Fruit fly (Drosophila melanogaster): ENCODE data around the gene CG4849.

Gene CG4849

dm6 chr3R:27948421-27948906 is 14.8 kb upstream of the CG4849 start, which contains the start of gene Gp93 (continued):
- TF ChIP-seq sna (GFP tag; IDR thresholded peaks at IDR 0.05; ENCODE audit: partially characterized antibody): no peak
- peak; percentile 35 for TF ChIP-seq CG1603 (tag; optimal IDR thresholded peaks at IDR 0.05)
- TF ChIP-seq gce (GFP tag; IDR thresholded peaks at IDR 0.05): 0 out of 3 replicates have a peak, but pooled peaks have one; percentile 36
- peak; percentile 35 for TF ChIP-seq ERR (GFP tag; optimal IDR thresholded peaks at IDR 0.05)
- TF ChIP-seq caup (GFP tag; optimal IDR thresholded peaks at IDR 0.05; ENCODE audit: severe bottlenecking): no peak
- TF ChIP-seq onecut (GFP tag; IDR thresholded peaks at IDR 0.05): peak; percentile 15; the same call in 1 of the 2 replicates
- peak; percentile 46 for TF ChIP-seq CG9817 (tag; optimal IDR thresholded peaks at IDR 0.05)
- no peak for TF ChIP-seq yki (optimal IDR thresholded peaks at IDR 0.05)
- TF ChIP-seq chn (GFP tag; optimal IDR thresholded peaks at IDR 0.05): peak; percentile 2
- TF ChIP-seq unc-4 (GFP tag; IDR thresholded peaks at IDR 0.05; ENCODE audit: partially characterized antibody): no peak
- TF ChIP-seq nerfin-2 (GFP tag; IDR thresholded peaks at IDR 0.05; ENCODE audit: partially characterized antibody): no peak
- TF ChIP-seq fd3F (GFP tag; optimal IDR thresholded peaks at IDR 0.05): peak; percentile 42
- TF ChIP-seq mam (GFP tag; optimal IDR thresholded peaks at IDR 0.05): peak; percentile 54
- TF ChIP-seq Taf1 (GFP tag; IDR thresholded peaks at IDR 0.05): no peak
- TF ChIP-seq zen2 (GFP tag; IDR thresholded peaks at IDR 0.05; ENCODE audit: partially characterized antibody): no peak
- TF ChIP-seq kni (GFP tag; optimal IDR thresholded peaks at IDR 0.05): no peak
- TF ChIP-seq pros (GFP tag; optimal IDR thresholded peaks at IDR 0.05): no peak
- TF ChIP-seq CG11696 (GFP tag; IDR thresholded peaks at IDR 0.05): peak; percentile 100
- TF ChIP-seq her (GFP tag; optimal IDR thresholded peaks at IDR 0.05): peak; percentile 18
- no peak for TF ChIP-seq Sox100B (GFP tag; optimal IDR thresholded peaks at IDR 0.05)
- TF ChIP-seq NfI (GFP tag; optimal IDR thresholded peaks at IDR 0.05): peak; percentile 59
- TF ChIP-seq CG30020 (tag; optimal IDR thresholded peaks at IDR 0.05): peak; percentile 47
- no peak for TF ChIP-seq jing (GFP tag; optimal IDR thresholded peaks at IDR 0.05)
- no peak for TF ChIP-seq CG16813 (GFP tag; IDR thresholded peaks at IDR 0.05; ENCODE audit: partially characterized antibody)
- TF ChIP-seq CG8388 (GFP tag; optimal IDR thresholded peaks at IDR 0.05): peak; percentile 31
- no peak for TF ChIP-seq fu2 (GFP tag; optimal IDR thresholded peaks at IDR 0.05)
- no peak for TF ChIP-seq CG8359 (GFP tag; optimal IDR thresholded peaks at IDR 0.05; ENCODE audit: borderline replicate concordance)
- TF ChIP-seq sug (tag; optimal IDR thresholded peaks at IDR 0.05): peak; percentile 42
- TF ChIP-seq Ada2b (GFP tag; IDR thresholded peaks at IDR 0.05): no peak; the same call in 1 of the 2 replicates
- peak; percentile 12 for TF ChIP-seq slou (GFP tag; optimal IDR thresholded peaks at IDR 0.05)
- TF ChIP-seq Dref (GFP tag; IDR thresholded peaks at IDR 0.05): peak; percentile 19; the same call in 1 of the 2 replicates
- no peak for TF ChIP-seq vnd (GFP tag; IDR thresholded peaks at IDR 0.05; ENCODE audit: partially characterized antibody)
- TF ChIP-seq mld (GFP tag; IDR thresholded peaks at IDR 0.05; ENCODE audit: partially characterized antibody): no peak
- peak in 1 of 2 experiments; percentile 34 for TF ChIP-seq Pdp1 (GFP tag; optimal IDR thresholded peaks at IDR 0.05)
- TF ChIP-seq CG16815 (GFP tag; optimal IDR thresholded peaks at IDR 0.05): peak; percentile 30
- peak; percentile 57; the same call in 1 of the 2 replicates for TF ChIP-seq CG42726 (GFP tag; IDR thresholded peaks at IDR 0.05; ENCODE audit: partially characterized antibody)
- TF ChIP-seq cas (GFP tag; IDR thresholded peaks at IDR 0.05): 0 out of 2 replicates have a peak, but pooled peaks have one; percentile 6
- TF ChIP-seq salm (tag; optimal IDR thresholded peaks at IDR 0.05): no peak
- peak; percentile 58 for TF ChIP-seq Fer3 (tag; optimal IDR thresholded peaks at IDR 0.05)
- TF ChIP-seq abd-A (tag; optimal IDR thresholded peaks at IDR 0.05): no peak
- peak; percentile 71 for TF ChIP-seq bigmax (GFP tag; optimal IDR thresholded peaks at IDR 0.05)
- TF ChIP-seq Meics (GFP tag; optimal IDR thresholded peaks at IDR 0.05): peak; percentile 53
- peak; percentile 65 for TF ChIP-seq Ssrp (tag; optimal IDR thresholded peaks at IDR 0.05)
- TF ChIP-seq pb (GFP tag; optimal IDR thresholded peaks at IDR 0.05): no peak
- peak; percentile 70 for TF ChIP-seq CG6689 (GFP tag; IDR thresholded peaks at IDR 0.05)
- TF ChIP-seq Hr78 (GFP tag; optimal IDR thresholded peaks at IDR 0.05): no peak
- TF ChIP-seq maf-S (GFP tag; optimal IDR thresholded peaks at IDR 0.05): no peak
- TF ChIP-seq fd64A (GFP tag; optimal IDR thresholded peaks at IDR 0.05): no peak
- peak; percentile 61 for TF ChIP-seq NFAT (GFP tag; IDR thresholded peaks at IDR 0.05)
